Fruit fly (Drosophila melanogaster): Measurements from ENCODE around the gene rump.

The rump gene

DNA sequence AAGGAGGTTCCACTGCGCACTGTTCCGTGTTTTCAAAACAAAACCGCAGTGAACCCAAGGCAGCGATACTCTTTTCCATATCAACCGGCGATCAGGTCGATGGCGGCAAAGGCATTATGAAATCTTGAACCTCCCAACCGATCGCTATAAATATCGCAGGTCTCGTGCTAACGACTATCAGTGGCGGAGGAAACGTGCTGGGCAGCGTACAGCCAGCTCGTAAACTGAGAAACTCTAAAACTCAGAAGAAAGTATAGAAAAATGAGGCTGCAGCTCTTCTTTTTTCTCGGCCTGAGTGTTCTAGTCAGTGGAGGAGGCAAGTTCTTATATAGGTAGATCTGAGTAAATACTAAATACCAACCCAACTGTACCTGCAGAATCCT, 15.5 kb downstream of the rump start, which contains the start of gene phu (continued):
- TF ChIP-seq grn (GFP tag; optimal IDR thresholded peaks at IDR 0.05) (peak; percentile 39), chinmo (GFP tag; IDR thresholded peaks at IDR 0.05; ENCODE audit: partially characterized antibody) (0 out of 4 replicates have a peak, but pooled peaks have one; percentile 27), az2 (GFP tag; optimal IDR thresholded peaks at IDR 0.05) (no peak), Hr3 (GFP tag; optimal IDR thresholded peaks at IDR 0.05) (no peak), ems (GFP tag; optimal IDR thresholded peaks at IDR 0.05) (no peak), CG10959 (GFP tag; IDR thresholded peaks at IDR 0.05) (no peak), CG7556 (GFP tag; optimal IDR thresholded peaks at IDR 0.05) (no peak), Optix (GFP tag; IDR thresholded peaks at IDR 0.05) (no peak), Lim3 (GFP tag; IDR thresholded peaks at IDR 0.05) (no peak), CG11247 (GFP tag; IDR thresholded peaks at IDR 0.05) (no peak), Doc3 (GFP tag; IDR thresholded peaks at IDR 0.05; ENCODE audit: partially characterized antibody) (no peak), cwo (GFP tag; optimal IDR thresholded peaks at IDR 0.05) (peak; percentile 96), yki (optimal IDR thresholded peaks at IDR 0.05) (no peak), jumu (GFP tag; optimal IDR thresholded peaks at IDR 0.05) (no peak), Bteb2 (GFP tag; optimal IDR thresholded peaks at IDR 0.05) (no peak), grau (tag; optimal IDR thresholded peaks at IDR 0.05) (no peak), chm (GFP tag; IDR thresholded peaks at IDR 0.05) (no peak), Hey (tag; optimal IDR thresholded peaks at IDR 0.05) (no peak), shn (GFP tag; optimal IDR thresholded peaks at IDR 0.05) (no peak), lmd (GFP tag; IDR thresholded peaks at IDR 0.05) (no peak), CG10366 (GFP tag; IDR thresholded peaks at IDR 0.05) (no peak), Sox102F (GFP tag; optimal IDR thresholded peaks at IDR 0.05) (no peak), prd (optimal IDR thresholded peaks at IDR 0.05) (no peak), prd (GFP tag; IDR thresholded peaks at IDR 0.05) (no peak), wor (GFP tag; IDR thresholded peaks at IDR 0.05) (no peak), CG12155 (GFP tag; optimal IDR thresholded peaks at IDR 0.05) (no peak), CG17612 (GFP tag; IDR thresholded peaks at IDR 0.05) (no peak), croc (GFP tag; conservative IDR thresholded peaks at IDR 0.05) (0 out of 3 replicates have a peak, but pooled peaks have one; percentile 8), CoRest (tag; optimal IDR thresholded peaks at IDR 0.05) (no peak), fd64A (GFP tag; optimal IDR thresholded peaks at IDR 0.05) (no peak)

DNA sequence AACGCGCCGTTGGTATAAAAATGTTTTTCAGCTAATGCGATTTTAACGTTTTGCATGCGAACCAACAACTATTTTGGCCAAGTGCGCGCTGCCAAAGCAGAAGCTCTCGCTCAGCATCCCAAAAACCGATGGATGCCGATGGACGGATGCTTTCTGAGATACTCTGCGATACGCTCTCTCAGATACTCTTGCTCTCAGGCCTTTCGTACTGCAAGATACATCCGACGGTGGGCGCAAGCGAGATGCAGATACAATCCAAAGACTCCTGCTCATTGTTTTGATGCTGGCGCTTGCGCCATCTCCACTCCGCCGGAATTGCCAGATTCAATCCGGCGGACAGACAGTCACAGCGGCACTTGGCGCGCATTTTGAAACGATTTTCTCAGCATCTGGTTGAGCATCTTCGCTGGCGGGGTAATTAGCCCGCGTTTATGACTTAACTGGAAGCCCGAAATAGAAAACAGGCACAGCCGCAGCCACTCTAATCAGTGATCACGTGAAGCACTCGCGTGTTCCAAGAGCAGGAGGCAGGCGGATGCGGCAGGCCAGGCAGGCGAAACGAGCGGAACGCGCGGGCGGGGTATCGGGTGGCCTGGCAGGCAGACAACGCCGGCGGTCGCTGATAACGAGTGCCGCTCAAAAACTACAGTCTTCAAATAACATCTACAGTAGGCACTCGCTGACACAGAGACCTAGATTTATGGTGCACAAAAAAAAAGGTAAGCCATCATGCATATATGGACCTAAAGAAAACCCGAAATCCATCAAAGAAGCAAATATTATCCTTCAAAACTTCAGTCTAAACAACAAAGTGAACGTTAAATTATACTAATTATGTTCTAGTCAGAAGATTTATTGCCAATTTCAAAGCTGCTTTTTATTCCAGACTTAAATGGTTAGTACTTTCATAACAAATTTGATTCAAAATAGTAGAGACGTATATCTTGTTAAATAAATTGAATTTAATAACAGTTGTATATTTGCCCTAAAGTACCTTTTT, 16.2 kb downstream of the rump start, which contains the start of gene CG16779:
Gene CG16779, minus strand, starts transcription at position 51 of the 1,000 bp plus-strand sequence.
- TF ChIP-seq Ptx1 (GFP tag; IDR thresholded peaks at IDR 0.05): peak; percentile 60
- no peak for TF ChIP-seq prd (optimal IDR thresholded peaks at IDR 0.05)
- TF ChIP-seq prd (GFP tag; IDR thresholded peaks at IDR 0.05): peak; percentile 19; the same call in 1 of the 3 replicates
- peak; percentile 28 for TF ChIP-seq D19A (tag; optimal IDR thresholded peaks at IDR 0.05)
- peak; percentile 5 for TF ChIP-seq CG15601 (tag; optimal IDR thresholded peaks at IDR 0.05)
- TF ChIP-seq chif (GFP tag; optimal IDR thresholded peaks at IDR 0.05): peak; percentile 9 to 22
- no peak for TF ChIP-seq CG6272 (GFP tag; IDR thresholded peaks at IDR 0.05)
- peak; percentile 31 for TF ChIP-seq Fer3 (tag; optimal IDR thresholded peaks at IDR 0.05)
- no peak for TF ChIP-seq emc (GFP tag; optimal IDR thresholded peaks at IDR 0.05)
- peak; percentile 51 for TF ChIP-seq dmrt11E (tag; optimal IDR thresholded peaks at IDR 0.05)
- peak; percentile 37; the same call in 1 of the 2 replicates for TF ChIP-seq unc-4 (GFP tag; IDR thresholded peaks at IDR 0.05; ENCODE audit: partially characterized antibody)
- TF ChIP-seq CG15011 (GFP tag; optimal IDR thresholded peaks at IDR 0.05): peak; percentile 25
- TF ChIP-seq CG11456 (GFP tag; IDR thresholded peaks at IDR 0.05): peak; percentile 60; the same call in 1 of the 3 replicates
- TF ChIP-seq ftz-f1 (GFP tag; optimal IDR thresholded peaks at IDR 0.05): peak; percentile 33
- peak; percentile 90 for TF ChIP-seq grau (tag; optimal IDR thresholded peaks at IDR 0.05)
- 0 out of 3 replicates have a peak, but pooled peaks have one; percentile 24 for TF ChIP-seq CG34224 (GFP tag; IDR thresholded peaks at IDR 0.05; ENCODE audit: partially characterized antibody)
- TF ChIP-seq fd102C (GFP tag; optimal IDR thresholded peaks at IDR 0.05): no peak
- TF ChIP-seq Ssrp (tag; optimal IDR thresholded peaks at IDR 0.05): peak; percentile 55
- TF ChIP-seq CG9817 (tag; optimal IDR thresholded peaks at IDR 0.05): peak; percentile 7
- peak; percentile 17 for TF ChIP-seq ind (GFP tag; optimal IDR thresholded peaks at IDR 0.05)
- TF ChIP-seq CG11723 (GFP tag; optimal IDR thresholded peaks at IDR 0.05): peak; percentile 17
- TF ChIP-seq Oli (tag; optimal IDR thresholded peaks at IDR 0.05): peak; percentile 67
